Fruit fly (Drosophila melanogaster) whole organism, embryonic: ENCODE results near the gene CG44037.

Experiments
- Adf1 ChIP-seq: fragments of 200-800 bp; sonication (Bioruptor generic); IDR thresholded peaks from 2 replicates; pipeline ENCODE4 v1.3.6; 2022; ENCODE audit warnings: missing biosample characterization, missing genetic modification characterization
- Aef1 ChIP-seq: fragments of 200-800 bp; sonication (Bioruptor generic); IDR thresholded peaks from 3 replicates; pipeline ENCODE4 v1.3.6; 2022; ENCODE audit warnings: missing biosample characterization, missing genetic modification characterization
- Awh ChIP-seq: fragments of 200-800 bp; sonication (Bioruptor generic); IDR thresholded peaks from 2 replicates; pipeline ENCODE4, ENCODE4 v1.3.6; 2022; ENCODE audit warnings: missing biosample characterization, missing genetic modification characterization
- Blimp-1 ChIP-seq: fragments of 200-800 bp; sonication (Bioruptor generic); optimal IDR thresholded peaks from 3 replicates; lab custom pipeline; 2018; ENCODE audit warnings: missing biosample characterization, missing genetic modification characterization, mild to moderate bottlenecking, moderate library complexity, missing genetic modification reagents
- CG10321 ChIP-seq: fragments of 200-800 bp; sonication (Bioruptor generic); IDR thresholded peaks from 2 replicates; pipeline ENCODE4 v1.3.6; 2022; ENCODE audit warnings: missing biosample characterization, missing genetic modification characterization
- CG11456 ChIP-seq: fragments of 200-800 bp; sonication (Bioruptor generic); IDR thresholded peaks from 3 replicates; pipeline ENCODE4 v1.3.6; 2022; ENCODE audit warnings: missing biosample characterization, missing genetic modification characterization
- CG12155 ChIP-seq: fragments of 200-800 bp; sonication (Bioruptor generic); optimal IDR thresholded peaks from 3 replicates; lab custom pipeline; 2016; ENCODE audit warnings: missing biosample characterization, missing genetic modification characterization
- CG13775 ChIP-seq: fragments of 200-800 bp; sonication (Bioruptor generic); optimal IDR thresholded peaks from 3 replicates; lab custom pipeline; 2017; ENCODE audit warnings: missing biosample characterization, mild to moderate bottlenecking, missing genetic modification characterization
- CG15073 ChIP-seq: fragments of 200-800 bp; sonication (Bioruptor generic); optimal IDR thresholded peaks from 2 replicates; lab custom pipeline; 2016; ENCODE audit warnings: missing biosample characterization, missing genetic modification characterization
- CG17568 ChIP-seq: fragments of 200-800 bp; sonication (Bioruptor generic); optimal IDR thresholded peaks from 2 replicates; lab custom pipeline; 2018; ENCODE audit warnings: missing biosample characterization, mild to moderate bottlenecking, missing genetic modification characterization, moderate library complexity
- CG17802 ChIP-seq: fragments of 200-800 bp; sonication (Bioruptor generic); optimal IDR thresholded peaks from 2 replicates; lab custom pipeline; 2018; ENCODE audit warnings: missing biosample characterization, mild to moderate bottlenecking, missing genetic modification characterization, moderate library complexity
- CG17912 ChIP-seq: fragments of 200-800 bp; sonication (Bioruptor generic); optimal IDR thresholded peaks from 2 replicates; lab custom pipeline; 2018; ENCODE audit warnings: missing biosample characterization, mild to moderate bottlenecking, missing genetic modification characterization
- CG31224 ChIP-seq: fragments of 200-800 bp; sonication (Bioruptor generic); IDR thresholded peaks from 2 replicates; pipeline ENCODE4 v1.3.6; 2022; ENCODE audit warnings: missing biosample characterization, missing genetic modification characterization
- CG4404 ChIP-seq: fragments of 200-800 bp; sonication (Bioruptor generic); IDR thresholded peaks from 2 replicates; pipeline ENCODE4 v1.3.6; 2022; ENCODE audit warnings: missing biosample characterization, missing genetic modification characterization
- CG4820 ChIP-seq: fragments of 200-800 bp; sonication (Bioruptor generic); optimal IDR thresholded peaks from 3 replicates; lab custom pipeline; 2016; ENCODE audit warnings: missing biosample characterization, missing genetic modification characterization
- CG6272 ChIP-seq: fragments of 200-800 bp; sonication (Bioruptor generic); IDR thresholded peaks from 2 replicates; pipeline ENCODE4 v1.3.6; 2022; ENCODE audit warnings: missing biosample characterization, missing genetic modification characterization
- CTCF ChIP-seq: fragments of 200-800 bp; sonication (Bioruptor generic); optimal IDR thresholded peaks from 2 replicates; lab custom pipeline; 2017; ENCODE audit warnings: missing biosample characterization, mild to moderate bottlenecking, missing genetic modification characterization, moderate library complexity
- Dbx ChIP-seq: fragments of 200-800 bp; sonication (Bioruptor generic); IDR thresholded peaks from 3 replicates; pipeline ENCODE4 v1.3.6; 2022; ENCODE audit warnings: missing biosample characterization, missing genetic modification characterization
- Dfd ChIP-seq, 2 experiments: fragments of >200 bp; optimal IDR thresholded peaks; 2 replicates each; lab custom pipeline; 2017; ENCODE audit warnings: missing biosample characterization in 2 of 2, missing genetic modification characterization in 2 of 2
- Fer3 ChIP-seq: fragments of 200-800 bp; sonication (Bioruptor generic); optimal IDR thresholded peaks from 2 replicates; lab custom pipeline; 2018; ENCODE audit warnings: missing biosample characterization, mild to moderate bottlenecking, missing genetic modification characterization, moderate library complexity
- H15 ChIP-seq: fragments of 200-800 bp; sonication (Bioruptor generic); IDR thresholded peaks from 3 replicates; pipeline ENCODE4 v1.3.6; 2022; ENCODE audit warnings: missing biosample characterization, missing genetic modification characterization
- HLH4C ChIP-seq: fragments of 200-800 bp; sonication (Bioruptor generic); IDR thresholded peaks from 3 replicates; pipeline ENCODE4 v1.3.6; 2022; ENCODE audit warnings: missing biosample characterization, missing genetic modification characterization; ENCODE audit not compliant: partially characterized antibody
- HLH54F ChIP-seq: fragments of 200-800 bp; sonication (Bioruptor generic); optimal IDR thresholded peaks from 3 replicates; lab custom pipeline; 2016; ENCODE audit warnings: missing biosample characterization, missing genetic modification characterization
- HmgD ChIP-seq: fragments of 200-800 bp; sonication (Bioruptor generic); optimal IDR thresholded peaks from 3 replicates; lab custom pipeline; 2016; ENCODE audit warnings: missing biosample characterization, missing genetic modification characterization
- Hr3 ChIP-seq: fragments of 200-800 bp; sonication (Bioruptor generic); optimal IDR thresholded peaks from 3 replicates; lab custom pipeline; 2016; ENCODE audit warnings: missing biosample characterization, missing genetic modification characterization
- MTF-1 ChIP-seq: fragments of 200-800 bp; sonication (Bioruptor generic); optimal IDR thresholded peaks from 2 replicates; lab custom pipeline; 2018; ENCODE audit warnings: missing biosample characterization, mild to moderate bottlenecking, missing genetic modification characterization, borderline replicate concordance
- Nf-YC ChIP-seq: fragments of 200-800 bp; optimal IDR thresholded peaks from 3 replicates; lab custom pipeline; 2019; ENCODE audit warnings: missing biosample characterization, mild to moderate bottlenecking, missing genetic modification characterization, moderate library complexity
- Pdp1 ChIP-seq, 2 experiments: fragments of 200-800 bp; sonication (Bioruptor generic); optimal IDR thresholded peaks; 3 replicates each; lab custom pipeline; 2016; ENCODE audit warnings: missing biosample characterization in 2 of 2, missing genetic modification characterization in 2 of 2, mild to moderate bottlenecking in 1 of 2, moderate library complexity in 1 of 2
- TFAM ChIP-seq: fragments of 200-800 bp; sonication (Bioruptor generic); optimal IDR thresholded peaks from 2 replicates; lab custom pipeline; 2017; ENCODE audit warnings: missing biosample characterization, missing genetic modification characterization, inconsistent platforms
- Xbp1 ChIP-seq: fragments of 200-800 bp; sonication (Bioruptor generic); optimal IDR thresholded peaks from 3 replicates; lab custom pipeline; 2016; ENCODE audit warnings: missing biosample characterization, mild to moderate bottlenecking, missing genetic modification characterization
- amos ChIP-seq: fragments of 200-800 bp; sonication (Bioruptor generic); IDR thresholded peaks from 2 replicates; pipeline ENCODE4 v1.3.6; 2022; ENCODE audit warnings: missing biosample characterization, missing genetic modification characterization; ENCODE audit not compliant: partially characterized antibody
- btn ChIP-seq: fragments of 200-800 bp; sonication (Bioruptor generic); optimal IDR thresholded peaks from 2 replicates; lab custom pipeline; 2016; ENCODE audit warnings: missing biosample characterization, missing genetic modification characterization
- chif ChIP-seq, 2 experiments: fragments of 200-800 bp; sonication (Bioruptor generic); optimal IDR thresholded peaks; 3 replicates each; lab custom pipeline; 2016; ENCODE audit warnings: missing biosample characterization in 2 of 2, missing genetic modification characterization in 2 of 2
- dysf ChIP-seq: fragments of 200-800 bp; sonication (Bioruptor generic); IDR thresholded peaks from 3 replicates; pipeline ENCODE4 v1.3.6; 2022; ENCODE audit warnings: missing biosample characterization, missing genetic modification characterization
- fd96Cb ChIP-seq: fragments of 200-800 bp; sonication (Bioruptor generic); optimal IDR thresholded peaks from 2 replicates; lab custom pipeline; 2018; ENCODE audit warnings: missing biosample characterization, mild to moderate bottlenecking, missing genetic modification characterization, moderate library complexity
- hbn ChIP-seq: fragments of 200-800 bp; sonication (Bioruptor generic); IDR thresholded peaks from 2 replicates; pipeline ENCODE4 v1.3.6; 2022; ENCODE audit warnings: missing biosample characterization, missing genetic modification characterization; ENCODE audit not compliant: partially characterized antibody
- kay ChIP-seq: fragments of 200-800 bp; sonication (Bioruptor generic); optimal IDR thresholded peaks from 2 replicates; lab custom pipeline; 2016; ENCODE audit warnings: missing biosample characterization, missing genetic modification characterization
- knrl ChIP-seq: fragments of 200-800 bp; sonication (Bioruptor generic); IDR thresholded peaks from 3 replicates; pipeline ENCODE4 v1.3.6; 2022; ENCODE audit warnings: missing biosample characterization, missing genetic modification characterization; ENCODE audit not compliant: partially characterized antibody
- mirr ChIP-seq: fragments of 200-800 bp; sonication (Bioruptor generic); optimal IDR thresholded peaks from 3 replicates; lab custom pipeline; 2018; ENCODE audit warnings: missing biosample characterization, mild to moderate bottlenecking, missing genetic modification characterization
- pho ChIP-seq: fragments of 200-800 bp; sonication (Bioruptor generic); optimal IDR thresholded peaks from 2 replicates; lab custom pipeline; 2016; ENCODE audit warnings: missing biosample characterization, missing genetic modification characterization
- seq ChIP-seq: fragments of 200-800 bp; sonication (Bioruptor generic); IDR thresholded peaks from 2 replicates; pipeline ENCODE4 v1.3.6; 2022; ENCODE audit warnings: missing biosample characterization, missing genetic modification characterization
- sr ChIP-seq: fragments of 200-800 bp; sonication (Bioruptor generic); IDR thresholded peaks from 3 replicates; pipeline ENCODE4 v1.3.6; 2022; ENCODE audit warnings: missing biosample characterization, missing genetic modification characterization
- zen ChIP-seq: fragments of 200-800 bp; sonication (Bioruptor generic); optimal IDR thresholded peaks from 3 replicates; lab custom pipeline; 2018; ENCODE audit warnings: missing biosample characterization, mild to moderate bottlenecking, missing genetic modification characterization, moderate library complexity

CG44037 gene

dm6 chr3R:12221366-12221916 lies 37.1 kb upstream of the CG44037 start, which contains the start of gene CG4860 (continued):
- peak; percentile 49 for TF ChIP-seq TFAM
- TF ChIP-seq CG12155 (GFP tag; lab: Kevin White, UChicago), result peak; percentile 91
- TF ChIP-seq CG15073 (GFP tag; lab: Kevin White, UChicago), result peak; percentile 1
- peak; percentile 78 for TF ChIP-seq Nf-YC
- TF ChIP-seq CG6272, result peak; percentile 80
- peak; percentile 78 for TF ChIP-seq CG13775 (GFP tag; lab: Kevin White, UChicago)
- no peak for TF ChIP-seq MTF-1 (GFP tag; lab: Kevin White, UChicago)
- TF ChIP-seq knrl (GFP tag; lab: Robert Waterston, UW), result no peak
- TF ChIP-seq Dfd (GFP tag; optimal IDR thresholded peaks at IDR 0.05; lab: Kevin White, UChicago), result no peak
- TF ChIP-seq HLH4C (GFP tag; lab: Robert Waterston, UW), result 0 out of 3 replicates have a peak, but pooled peaks have one; percentile 6
- no peak; the same call in 1 of the 2 replicates for TF ChIP-seq amos (GFP tag; lab: Robert Waterston, UW)
- peak; percentile 69; the same call in 1 of the 2 replicates for TF ChIP-seq Awh (GFP tag; lab: Robert Waterston, UW)
- TF ChIP-seq hbn, result no peak
- peak; percentile 78 to 82 for TF ChIP-seq chif (GFP tag; optimal IDR thresholded peaks at IDR 0.05; lab: Kevin White, UChicago)
- TF ChIP-seq CG10321 (GFP tag; lab: Robert Waterston, UW), result peak; percentile 60
- TF ChIP-seq CG11456, result peak; percentile 86
- peak; percentile 82 for TF ChIP-seq fd96Cb (tag; lab: Kevin White, UChicago)
- peak; percentile 82 for TF ChIP-seq Aef1
- TF ChIP-seq Hr3 (GFP tag; lab: Kevin White, UChicago), result peak; percentile 81
- TF ChIP-seq HmgD (GFP tag; lab: Kevin White, UChicago), result peak; percentile 59
- peak; percentile 89 for TF ChIP-seq HLH54F (GFP tag; lab: Kevin White, UChicago)
- peak; percentile 80 for TF ChIP-seq CG31224 (GFP tag; lab: Robert Waterston, UW)
- peak; percentile 35 for TF ChIP-seq mirr (GFP tag; lab: Kevin White, UChicago)
- peak; percentile 83 for TF ChIP-seq Blimp-1 (GFP tag; lab: Kevin White, UChicago)
- TF ChIP-seq CG4404 (GFP tag; lab: Robert Waterston, UW), result 0 out of 2 replicates have a peak, but pooled peaks have one; percentile 35
- peak; percentile 85 for TF ChIP-seq pho (GFP tag; lab: Kevin White, UChicago)
- peak; percentile 43 for TF ChIP-seq CG17912 (GFP tag; lab: Kevin White, UChicago)
- no peak for TF ChIP-seq CG17802 (tag; lab: Kevin White, UChicago)
- TF ChIP-seq Xbp1 (GFP tag; lab: Kevin White, UChicago), result peak; percentile 92
- peak; percentile 85 for TF ChIP-seq kay (GFP tag; lab: Kevin White, UChicago)
- peak; percentile 90 for TF ChIP-seq dysf (GFP tag; lab: Robert Waterston, UW)
- TF ChIP-seq Pdp1 (GFP tag; optimal IDR thresholded peaks at IDR 0.05; lab: Kevin White, UChicago), result peak; percentile 75 to 91
- peak; percentile 88 for TF ChIP-seq Fer3 (tag; lab: Kevin White, UChicago)
- TF ChIP-seq seq, result peak; percentile 77
- peak; percentile 80 for TF ChIP-seq CG4820
- no peak for TF ChIP-seq CG17568 (GFP tag; lab: Kevin White, UChicago)
- peak; percentile 61 for TF ChIP-seq btn (GFP tag; lab: Kevin White, UChicago)
- peak; percentile 53; the same call in 1 of the 3 replicates for TF ChIP-seq sr (GFP tag; lab: Robert Waterston, UW)
- peak; percentile 69 for TF ChIP-seq Adf1 (GFP tag; lab: Robert Waterston, UW)
- peak; percentile 88 for TF ChIP-seq Dbx (GFP tag; lab: Robert Waterston, UW)
- no peak for TF ChIP-seq CTCF (GFP tag; lab: Kevin White, UChicago)
- peak; percentile 84 for TF ChIP-seq H15 (GFP tag; lab: Robert Waterston, UW)
- peak; percentile 26 for TF ChIP-seq zen
